Worm (Caenorhabditis elegans): ENCODE results near the gene Y53C12A.8.

DNA sequence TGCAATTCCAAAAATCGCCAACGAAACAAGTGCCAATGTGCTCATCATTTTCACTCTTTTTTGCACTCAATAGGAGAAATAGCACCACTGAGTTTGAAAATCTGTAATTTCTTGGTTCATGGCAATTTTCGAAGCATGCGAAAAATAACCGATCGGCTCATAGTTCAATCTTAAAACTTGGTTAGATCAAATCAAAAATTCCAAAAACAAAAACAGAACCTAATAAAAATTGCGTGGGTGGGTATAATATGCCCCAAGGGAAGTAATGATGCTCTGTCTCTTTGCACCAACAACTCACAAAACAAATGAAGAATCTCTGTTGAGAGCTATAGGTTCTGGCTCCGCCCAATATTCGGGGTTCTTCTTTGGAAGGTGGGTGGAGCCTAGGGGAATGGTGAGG, 8.4 kb downstream of the Y53C12A.8 start, which contains the start of gene nlp-11:
- TF ChIP-seq hlh-13 (GFP tag; optimal IDR thresholded peaks at IDR 0.05) (no peak), tbx-2 (tag; optimal IDR thresholded peaks at IDR 0.05) (no peak)

Data from whole organism, late embryonic.